Worm (Caenorhabditis elegans): ENCODE results near the gene C16E9.1.

DNA sequence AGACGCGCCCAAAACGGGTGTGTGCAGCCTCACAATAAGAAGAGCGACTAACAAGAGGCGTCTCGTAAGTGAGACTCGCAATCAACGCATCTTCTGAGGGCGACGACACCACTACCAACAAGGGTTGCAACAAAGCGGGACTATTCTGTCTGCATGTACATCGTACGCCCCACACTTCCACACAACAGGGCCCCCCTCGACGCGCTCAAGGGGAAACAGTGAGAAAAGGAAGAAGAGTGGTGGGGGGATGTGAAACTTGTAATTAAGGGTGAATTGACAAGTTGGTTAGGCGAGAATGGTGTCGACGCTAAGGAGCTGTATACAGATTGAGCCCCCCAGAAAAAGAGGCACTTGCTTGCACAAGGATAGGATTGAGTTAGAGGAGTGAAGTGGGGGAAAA is 13.3 kb downstream of the C16E9.1 start:
- TF ChIP-seq nhr-90 (tag; optimal IDR thresholded peaks at IDR 0.05): no peak
- no peak for TF ChIP-seq lag-1 (GFP tag; IDR thresholded peaks at IDR 0.05)
- TF ChIP-seq hsf-1 (GFP tag; IDR thresholded peaks at IDR 0.05): no peak
- no peak for TF ChIP-seq lsy-27 (tag; optimal IDR thresholded peaks at IDR 0.05; ENCODE audit: borderline replicate concordance, insufficient read depth)
- TF ChIP-seq nhr-120 (GFP tag; IDR thresholded peaks at IDR 0.05): no peak
- TF ChIP-seq unc-62 (GFP tag; optimal IDR thresholded peaks at IDR 0.05): no peak
- TF ChIP-seq zim-3 (tag; optimal IDR thresholded peaks at IDR 0.05): no peak
- no peak for TF ChIP-seq ZK185.1 (tag; optimal IDR thresholded peaks at IDR 0.05; ENCODE audit: poor library complexity, severe bottlenecking)

All from whole organism, young adult.